Worm (Caenorhabditis elegans) whole organism, L2 larva: ENCODE measurements around the gene srh-82.

Experiments used
- R02D3.7 ChIP-seq: fragments of 150-350 bp; optimal IDR thresholded peaks from 2 replicates; lab custom pipeline; 2014; ENCODE audit warnings: missing biosample characterization, missing genetic modification characterization
- blmp-1 ChIP-seq: sonication (generic microtip); optimal IDR thresholded peaks from 2 replicates; lab custom pipeline; 2017; ENCODE audit warnings: missing genetic modification characterization, mild to moderate bottlenecking, missing compliant biosample characterization, antibody characterized with exemption, moderate library complexity; ENCODE audit not compliant: insufficient read depth
- egl-27 ChIP-seq: sonication (generic microtip); optimal IDR thresholded peaks from 3 replicates; lab custom pipeline; 2017; ENCODE audit warnings: missing biosample characterization, missing genetic modification reagents, missing genetic modification characterization
- elt-1 ChIP-seq: fragments of 150-350 bp; optimal IDR thresholded peaks from 2 replicates; lab custom pipeline; 2014; ENCODE audit warnings: missing biosample characterization, missing genetic modification characterization
- lin-11 ChIP-seq: fragments of 150-350 bp; sonication (generic microtip); optimal IDR thresholded peaks from 2 replicates; lab custom pipeline; 2014; ENCODE audit warnings: missing biosample characterization, missing genetic modification characterization, inconsistent platforms, mixed read lengths
- lsy-2 ChIP-seq, 2 experiments: fragments of 150-350 bp in 1 of 2; sonication (generic microtip) in 1 of 2; optimal IDR thresholded peaks; 2 replicates each; lab custom pipeline; 2014 to 2017; ENCODE audit warnings: missing biosample characterization in 2 of 2, missing genetic modification characterization in 2 of 2
- nhr-21 ChIP-seq: fragments of 150-350 bp; optimal IDR thresholded peaks from 2 replicates; lab custom pipeline; 2014; ENCODE audit warnings: missing biosample characterization, missing genetic modification characterization
- nhr-23 ChIP-seq: fragments of 150-350 bp; optimal IDR thresholded peaks from 2 replicates; lab custom pipeline; 2014; ENCODE audit warnings: missing biosample characterization, missing genetic modification reagents, missing genetic modification characterization
- nhr-25 ChIP-seq: fragments of 150-350 bp; sonication (generic microtip); optimal IDR thresholded peaks from 3 replicates; lab custom pipeline; 2014; ENCODE audit warnings: missing biosample characterization, missing genetic modification characterization
- snpc-4 ChIP-seq: fragments of 150-350 bp; optimal IDR thresholded peaks from 2 replicates; lab custom pipeline; 2014; ENCODE audit warnings: missing biosample characterization, missing genetic modification characterization
- unc-62 ChIP-seq: fragments of 150-350 bp; optimal IDR thresholded peaks from 2 replicates; lab custom pipeline; 2014; ENCODE audit warnings: missing biosample characterization, missing genetic modification reagents, missing genetic modification characterization
- ztf-11 ChIP-seq: sonication (generic microtip); optimal IDR thresholded peaks from 2 replicates; lab custom pipeline; 2017; ENCODE audit warnings: missing biosample characterization, missing genetic modification characterization
- ztf-4 ChIP-seq: fragments of 150-350 bp; optimal IDR thresholded peaks from 2 replicates; lab custom pipeline; 2014; ENCODE audit warnings: missing biosample characterization, missing genetic modification characterization

- TF ChIP-seq unc-62 (GFP tag; lab: Kevin White, UChicago) (no peak), nhr-25 (no peak), blmp-1 (tag; lab: Kevin White, UChicago) (no peak), elt-1 (no peak), egl-27 (tag; lab: Kevin White, UChicago) (no peak), snpc-4 (tag; lab: Kevin White, UChicago) (no peak), ztf-4 (tag; lab: Kevin White, UChicago) (no peak), R02D3.7 (no peak), lsy-2 (tag; optimal IDR thresholded peaks at IDR 0.05; lab: Kevin White, UChicago) (no peak), ztf-11 (tag; lab: Kevin White, UChicago) (no peak), nhr-23 (tag; lab: Kevin White, UChicago) (no peak), lin-11 (tag; lab: Kevin White, UChicago) (no peak), nhr-21 (tag; lab: Kevin White, UChicago) (no peak)
Observed at ce11 chrV:130186-130585, 14.7 kb upstream of the srh-82 start.
